Worm (Caenorhabditis elegans) whole organism, early embryonic: ENCODE results near the gene srd-35.

Source experiments
- aly-1 ChIP-seq: sonication (generic microtip); optimal IDR thresholded peaks from 2 replicates; lab custom pipeline; 2016; ENCODE audit warnings: missing genetic modification characterization, missing compliant biosample characterization
- ama-1 ChIP-seq: fragments of 150-350 bp; optimal IDR thresholded peaks from 2 replicates; lab custom pipeline; 2014
- ets-7 ChIP-seq: sonication (generic microtip); optimal IDR thresholded peaks from 2 replicates; lab custom pipeline; 2016; ENCODE audit warnings: missing genotype, missing genetic modification characterization, missing compliant biosample characterization
- hmg-4 ChIP-seq: fragments of 200-800 bp; sonication (Bioruptor generic); optimal IDR thresholded peaks from 2 replicates; lab custom pipeline; 2018; ENCODE audit warnings: mild to moderate bottlenecking, missing genetic modification characterization, missing compliant biosample characterization
- scrt-1 ChIP-seq: fragments of 200-800 bp; sonication (Bioruptor generic); IDR thresholded peaks from 2 replicates; pipeline ENCODE4 v1.3.6; 2022; ENCODE audit warnings: missing genetic modification characterization, missing compliant biosample characterization
- tbx-11 ChIP-seq: fragments of 200-800 bp; sonication (Bioruptor generic); IDR thresholded peaks from 2 replicates; pipeline ENCODE4 v1.3.6; 2022; ENCODE audit warnings: missing genetic modification characterization, missing compliant biosample characterization

DNA sequence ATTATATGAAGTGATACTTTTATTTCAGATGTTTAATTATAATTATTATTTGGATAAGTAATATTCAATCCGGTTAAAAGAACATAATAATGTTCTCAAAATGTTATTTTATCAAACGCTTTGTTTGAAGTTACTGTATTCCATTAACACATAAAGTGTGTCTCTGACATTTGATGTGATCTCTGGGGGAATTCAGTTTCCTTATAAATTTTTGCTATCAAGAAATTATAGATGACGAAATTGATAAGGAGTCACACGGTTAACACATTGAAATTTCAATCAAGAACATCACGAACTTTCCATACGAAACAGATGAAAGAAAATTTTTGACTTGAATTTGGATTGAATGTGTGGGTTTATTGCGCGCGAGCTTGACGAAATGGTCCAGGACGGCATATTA, 42.5 kb upstream of the srd-35 start:
- no peak for TF ChIP-seq tbx-11 (GFP tag; lab: Robert Waterston, UW)
- no peak for TF ChIP-seq ets-7 (tag; lab: Kevin White, UChicago)
- no peak for TF ChIP-seq hmg-4 (GFP tag; lab: Kevin White, UChicago)
- no peak for TF ChIP-seq aly-1 (tag; lab: Kevin White, UChicago)
- TF ChIP-seq scrt-1 (GFP tag; lab: Robert Waterston, UW): no peak
- TF ChIP-seq ama-1: no peak
